Fruit fly (Drosophila melanogaster) whole organism, embryonic: ENCODE data around the gene bib.

Source experiments
- Abd-B ChIP-seq: fragments of 200-800 bp; sonication (Bioruptor generic); optimal IDR thresholded peaks from 2 replicates; lab custom pipeline; 2018; ENCODE audit warnings: missing biosample characterization, mild to moderate bottlenecking, missing genetic modification characterization, moderate library complexity
- Antp ChIP-seq: fragments of 200-800 bp; sonication (Bioruptor generic); optimal IDR thresholded peaks from 3 replicates; lab custom pipeline; 2016; ENCODE audit warnings: missing biosample characterization, missing genetic modification characterization
- Atf-2 ChIP-seq: fragments of 200-800 bp; sonication (Bioruptor generic); optimal IDR thresholded peaks from 2 replicates; lab custom pipeline; 2016; ENCODE audit warnings: missing biosample characterization, missing genetic modification characterization
- Blimp-1 ChIP-seq: fragments of 200-800 bp; sonication (Bioruptor generic); optimal IDR thresholded peaks from 3 replicates; lab custom pipeline; 2018; ENCODE audit warnings: missing biosample characterization, missing genetic modification characterization, mild to moderate bottlenecking, moderate library complexity, missing genetic modification reagents
- CG10267 ChIP-seq: fragments of 200-800 bp; sonication (Bioruptor generic); optimal IDR thresholded peaks from 2 replicates; lab custom pipeline; 2018; ENCODE audit warnings: missing biosample characterization, mild to moderate bottlenecking, missing genetic modification characterization, moderate library complexity
- CG10565 ChIP-seq: fragments of 200-800 bp; sonication (Bioruptor generic); optimal IDR thresholded peaks from 3 replicates; lab custom pipeline; 2016; ENCODE audit warnings: missing biosample characterization, mild to moderate bottlenecking, missing genetic modification characterization
- CG14441 ChIP-seq: fragments of 200-800 bp; sonication (Bioruptor generic); IDR thresholded peaks from 2 replicates; pipeline ENCODE4 v1.3.6; 2022; ENCODE audit warnings: missing biosample characterization, missing genetic modification characterization
- CG14965 ChIP-seq: fragments of 200-800 bp; sonication (Bioruptor generic); optimal IDR thresholded peaks from 2 replicates; lab custom pipeline; 2016; ENCODE audit warnings: missing biosample characterization, missing genetic modification characterization, borderline replicate concordance
- CG15514 ChIP-seq: fragments of 200-800 bp; sonication (Bioruptor generic); optimal IDR thresholded peaks from 3 replicates; lab custom pipeline; 2017; ENCODE audit warnings: missing biosample characterization, missing genetic modification characterization, mild to moderate bottlenecking, moderate library complexity, missing genetic modification reagents
- CG17612 ChIP-seq: fragments of 200-800 bp; sonication (Bioruptor generic); IDR thresholded peaks from 2 replicates; pipeline ENCODE4 v1.3.6; 2022; ENCODE audit warnings: missing biosample characterization, missing genetic modification characterization
- CG18619 ChIP-seq: fragments of 200-800 bp; sonication (Bioruptor generic); optimal IDR thresholded peaks from 3 replicates; lab custom pipeline; 2017; ENCODE audit warnings: missing biosample characterization, mild to moderate bottlenecking, missing genetic modification characterization
- CG2712 ChIP-seq: fragments of 200-800 bp; optimal IDR thresholded peaks from 3 replicates; lab custom pipeline; 2019; ENCODE audit warnings: missing biosample characterization, mild to moderate bottlenecking, missing genetic modification characterization, moderate library complexity
- CG30020 ChIP-seq: fragments of 200-800 bp; optimal IDR thresholded peaks from 2 replicates; lab custom pipeline; 2019; ENCODE audit warnings: missing biosample characterization, mild to moderate bottlenecking, missing genetic modification characterization, moderate library complexity
- CG3065 ChIP-seq: fragments of 200-800 bp; sonication (Bioruptor generic); optimal IDR thresholded peaks from 2 replicates; lab custom pipeline; 2016; ENCODE audit warnings: missing biosample characterization, missing genetic modification characterization
- CG3407 ChIP-seq: fragments of 200-800 bp; sonication (Bioruptor generic); optimal IDR thresholded peaks from 2 replicates; lab custom pipeline; 2018; ENCODE audit warnings: missing biosample characterization, mild to moderate bottlenecking, missing genetic modification characterization
- CG4404 ChIP-seq: fragments of 200-800 bp; sonication (Bioruptor generic); IDR thresholded peaks from 2 replicates; pipeline ENCODE4 v1.3.6; 2022; ENCODE audit warnings: missing biosample characterization, missing genetic modification characterization
- CG6854 ChIP-seq: fragments of 200-800 bp; sonication (Bioruptor generic); optimal IDR thresholded peaks from 3 replicates; lab custom pipeline; 2017; ENCODE audit warnings: missing biosample characterization, mild to moderate bottlenecking, missing genetic modification characterization
- CG7786 ChIP-seq: fragments of 200-800 bp; sonication (Bioruptor generic); optimal IDR thresholded peaks from 2 replicates; lab custom pipeline; 2016; ENCODE audit warnings: missing biosample characterization, missing genetic modification characterization
- CG7839 ChIP-seq: fragments of 200-800 bp; sonication (Bioruptor generic); optimal IDR thresholded peaks from 3 replicates; lab custom pipeline; 2018; ENCODE audit warnings: missing biosample characterization, mild to moderate bottlenecking, missing genetic modification characterization, moderate library complexity
- CG7963 ChIP-seq: fragments of 200-800 bp; sonication (Bioruptor generic); IDR thresholded peaks from 3 replicates; pipeline ENCODE4 v1.3.6; 2022; ENCODE audit warnings: missing biosample characterization, missing genetic modification characterization; ENCODE audit not compliant: partially characterized antibody
- CG8290 ChIP-seq, 3 experiments: fragments of 200-800 bp; sonication (Bioruptor generic); optimal IDR thresholded peaks; 2 replicates each; lab custom pipeline; 2016 to 2019; ENCODE audit warnings: missing biosample characterization in 3 of 3, missing genetic modification characterization in 3 of 3, mild to moderate bottlenecking in 2 of 3, moderate library complexity in 1 of 3
- CG9727 ChIP-seq: fragments of 200-800 bp; sonication (Bioruptor generic); optimal IDR thresholded peaks from 3 replicates; lab custom pipeline; 2017; ENCODE audit warnings: missing biosample characterization, mild to moderate bottlenecking, missing genetic modification characterization
- CrebB ChIP-seq: fragments of 200-800 bp; sonication (Bioruptor generic); optimal IDR thresholded peaks from 3 replicates; lab custom pipeline; 2018; ENCODE audit warnings: missing biosample characterization, mild to moderate bottlenecking, missing genetic modification characterization
- D19B ChIP-seq: fragments of 200-800 bp; sonication (Bioruptor generic); optimal IDR thresholded peaks from 2 replicates; lab custom pipeline; 2017; ENCODE audit warnings: missing biosample characterization, mild to moderate bottlenecking, missing genetic modification characterization
- Dad ChIP-seq: fragments of 200-800 bp; sonication (Bioruptor generic); optimal IDR thresholded peaks from 3 replicates; lab custom pipeline; 2016; ENCODE audit warnings: missing biosample characterization, missing genetic modification characterization
- GATAe ChIP-seq: fragments of 200-800 bp; sonication (Bioruptor generic); conservative IDR thresholded peaks from 2 replicates; pipeline ENCODE4 v1.3.6; 2022; ENCODE audit warnings: missing biosample characterization, missing genetic modification characterization
- HLH3B ChIP-seq: fragments of 200-800 bp; sonication (Bioruptor generic); IDR thresholded peaks from 2 replicates; pipeline ENCODE4 v1.3.6; 2022; ENCODE audit warnings: missing biosample characterization, missing genetic modification characterization
- Mad ChIP-seq: fragments of 200-800 bp; sonication (Bioruptor generic); optimal IDR thresholded peaks from 2 replicates; lab custom pipeline; 2016; ENCODE audit warnings: missing biosample characterization, missing genetic modification characterization
- Neu2 ChIP-seq: fragments of 200-800 bp; sonication (Bioruptor generic); optimal IDR thresholded peaks from 3 replicates; lab custom pipeline; 2016; ENCODE audit warnings: missing biosample characterization, missing genetic modification characterization, borderline replicate concordance
- Nf-YC ChIP-seq: fragments of 200-800 bp; optimal IDR thresholded peaks from 3 replicates; lab custom pipeline; 2019; ENCODE audit warnings: missing biosample characterization, mild to moderate bottlenecking, missing genetic modification characterization, moderate library complexity
- Opbp ChIP-seq: fragments of 200-800 bp; sonication (Bioruptor generic); IDR thresholded peaks from 3 replicates; pipeline ENCODE4 v1.3.6; 2022; ENCODE audit warnings: missing biosample characterization, missing genetic modification characterization; ENCODE audit not compliant: partially characterized antibody
- Ravus ChIP-seq: fragments of 200-800 bp; sonication (Bioruptor generic); IDR thresholded peaks from 2 replicates; pipeline ENCODE4 v1.3.6; 2022; ENCODE audit warnings: missing biosample characterization, missing genetic modification characterization
- Side ChIP-seq: fragments of 200-800 bp; sonication (Bioruptor generic); optimal IDR thresholded peaks from 2 replicates; lab custom pipeline; 2016; ENCODE audit warnings: missing biosample characterization, missing genetic modification characterization
- Sox102F ChIP-seq: fragments of 200-800 bp; sonication (Bioruptor generic); optimal IDR thresholded peaks from 2 replicates; lab custom pipeline; 2018; ENCODE audit warnings: missing biosample characterization, mild to moderate bottlenecking, missing genetic modification characterization, moderate library complexity
- Sry-β ChIP-seq: fragments of 200-800 bp; sonication (Bioruptor generic); optimal IDR thresholded peaks from 2 replicates; lab custom pipeline; 2018; ENCODE audit warnings: missing biosample characterization, mild to moderate bottlenecking, missing genetic modification characterization, moderate library complexity
- aop ChIP-seq: fragments of 200-800 bp; sonication (Bioruptor generic); IDR thresholded peaks from 2 replicates; pipeline ENCODE4 v1.3.6; 2022; ENCODE audit warnings: missing biosample characterization, missing genetic modification characterization
- ase ChIP-seq: fragments of 200-800 bp; sonication (Bioruptor generic); IDR thresholded peaks from 3 replicates; pipeline ENCODE4 v1.3.6; 2022; ENCODE audit warnings: missing biosample characterization, missing genetic modification characterization
- corto ChIP-seq: fragments of 200-800 bp; sonication (Bioruptor generic); optimal IDR thresholded peaks from 2 replicates; lab custom pipeline; 2016; ENCODE audit warnings: missing biosample characterization, mild to moderate bottlenecking, missing genetic modification characterization, moderate library complexity
- da ChIP-seq: fragments of 200-800 bp; sonication (Bioruptor generic); optimal IDR thresholded peaks from 2 replicates; lab custom pipeline; 2016; ENCODE audit warnings: missing biosample characterization, missing genetic modification characterization
- emc ChIP-seq: fragments of 200-800 bp; sonication (Bioruptor generic); optimal IDR thresholded peaks from 2 replicates; lab custom pipeline; 2016; ENCODE audit warnings: missing biosample characterization, missing genetic modification characterization
- gcm2 ChIP-seq: fragments of 200-800 bp; sonication (Bioruptor generic); optimal IDR thresholded peaks from 2 replicates; lab custom pipeline; 2016; ENCODE audit warnings: missing biosample characterization, missing genetic modification characterization
- jigr1 ChIP-seq: fragments of 200-800 bp; sonication (Bioruptor generic); IDR thresholded peaks from 3 replicates; pipeline ENCODE4 v1.3.6; 2022; ENCODE audit warnings: missing biosample characterization, missing genetic modification characterization
- lab ChIP-seq: fragments of 200-800 bp; sonication (Bioruptor generic); optimal IDR thresholded peaks from 3 replicates; lab custom pipeline; 2017; ENCODE audit warnings: missing biosample characterization, missing genetic modification characterization, mild to moderate bottlenecking, moderate library complexity, missing genetic modification reagents
- p53 ChIP-seq: fragments of 200-800 bp; sonication (Bioruptor generic); optimal IDR thresholded peaks from 2 replicates; lab custom pipeline; 2016; ENCODE audit warnings: missing biosample characterization, missing genetic modification characterization
- pan ChIP-seq, 4 experiments: fragments of >200 bp in 3 of 4; fragments of 200-800 bp in 1 of 4; sonication (Bioruptor generic) in 1 of 4; optimal IDR thresholded peaks in 3 of 4; IDR thresholded peaks in 1 of 4; 2 replicates each; pipeline versions ENCODE4 v1.3.6 to Lab custom; 2017 to 2022; ENCODE audit warnings: missing biosample characterization in 2 of 4, missing genetic modification characterization in 2 of 4, mixed read lengths in 1 of 4
- repo ChIP-seq: fragments of 200-800 bp; sonication (Bioruptor generic); optimal IDR thresholded peaks from 2 replicates; lab custom pipeline; 2016; ENCODE audit warnings: missing biosample characterization, missing genetic modification characterization
- ttk ChIP-seq: fragments of 200-800 bp; sonication (Bioruptor generic); IDR thresholded peaks from 2 replicates; pipeline ENCODE4 v2.1.2; 2022; ENCODE audit warnings: missing biosample characterization, missing genetic modification characterization

Gene bib

DNA sequence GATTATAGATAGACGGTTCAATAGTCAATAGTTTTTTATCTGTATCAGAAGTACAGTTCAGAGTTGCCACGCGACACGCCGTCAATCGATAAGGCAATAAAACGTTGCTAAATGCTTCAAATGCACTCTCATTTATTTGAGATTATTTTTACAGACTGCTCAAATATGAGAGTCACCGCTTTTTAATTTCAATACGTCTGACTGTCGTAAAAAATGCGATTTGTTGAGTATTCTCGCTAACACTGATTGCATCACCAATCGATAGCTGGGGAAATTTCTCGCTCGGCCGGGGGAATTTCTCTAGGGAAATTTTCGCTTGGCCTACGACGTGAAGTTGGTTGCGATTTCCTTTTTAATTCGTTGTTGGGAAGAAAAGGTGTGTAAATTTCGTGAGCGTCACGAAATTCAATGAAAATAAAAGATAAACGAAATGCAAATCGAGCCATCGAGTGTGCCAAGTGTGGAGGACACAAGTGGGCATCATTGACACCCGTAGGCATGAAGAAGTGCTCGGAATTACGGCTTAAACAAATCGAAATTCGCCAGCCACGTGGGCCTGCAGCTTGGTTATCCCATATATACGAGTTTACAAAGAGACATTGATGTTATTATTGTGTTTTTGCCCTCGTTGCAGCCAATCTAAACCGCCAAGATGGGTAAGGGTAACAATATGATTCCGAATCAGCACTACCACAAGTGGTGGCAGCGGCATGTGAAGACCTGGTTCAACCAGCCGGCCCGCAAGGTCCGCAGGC, 17.3 kb upstream of the bib start, which contains the start of the genes Dref and RpL13 (continued):
- TF ChIP-seq CG14965 (GFP tag; lab: Kevin White, UChicago) (no peak), Sry-β (GFP tag; lab: Kevin White, UChicago) (peak; percentile 57), Abd-B (GFP tag; lab: Kevin White, UChicago) (peak; percentile 74), GATAe (GFP tag; lab: Robert Waterston, UW) (peak; percentile 28; the same call in 1 of the 2 replicates), Neu2 (GFP tag; lab: Kevin White, UChicago) (peak; percentile 52), repo (GFP tag; lab: Kevin White, UChicago) (peak; percentile 58), da (GFP tag; lab: Kevin White, UChicago) (peak; percentile 61), CG7839 (peak; percentile 82), Mad (peak; percentile 87), CG10565 (no peak), Opbp (GFP tag; lab: Robert Waterston, UW) (peak; percentile 99), Side (GFP tag; lab: Kevin White, UChicago) (peak; percentile 93), aop (GFP tag; lab: Robert Waterston, UW) (no peak), CG8290 (GFP tag; optimal IDR thresholded peaks at IDR 0.05; lab: Kevin White, UChicago) (peak; percentile 67), CG8290 (tag; optimal IDR thresholded peaks at IDR 0.05; lab: Kevin White, UChicago) (peak; percentile 87 to 92), ttk (GFP tag; lab: Robert Waterston, UW) (peak; percentile 44), Ravus (GFP tag; lab: Robert Waterston, UW) (no peak), CG15514 (GFP tag; lab: Kevin White, UChicago) (peak; percentile 93), corto (GFP tag; lab: Kevin White, UChicago) (peak; percentile 77), CG9727 (peak; percentile 95), D19B (peak; percentile 75), CG14441 (GFP tag; lab: Robert Waterston, UW) (peak; percentile 43), CrebB (tag; lab: Kevin White, UChicago) (peak; percentile 92), jigr1 (GFP tag; lab: Robert Waterston, UW) (no peak), Atf-2 (GFP tag; lab: Kevin White, UChicago) (peak; percentile 80), Sox102F (GFP tag; lab: Kevin White, UChicago) (peak; percentile 68), CG6854 (GFP tag; lab: Kevin White, UChicago) (peak; percentile 94), gcm2 (GFP tag; lab: Kevin White, UChicago) (peak; percentile 80), emc (GFP tag; lab: Kevin White, UChicago) (peak; percentile 79), CG10267 (tag; lab: Kevin White, UChicago) (peak; percentile 94), CG7786 (GFP tag; lab: Kevin White, UChicago) (peak; percentile 81), CG4404 (GFP tag; lab: Robert Waterston, UW) (peak; percentile 26; the same call in 1 of the 2 replicates), CG3407 (GFP tag; lab: Kevin White, UChicago) (peak; percentile 88), CG17612 (peak; percentile 73; the same call in 1 of the 2 replicates), CG30020 (tag; lab: Kevin White, UChicago) (peak; percentile 80), Nf-YC (tag; lab: Kevin White, UChicago) (peak; percentile 83), HLH3B (GFP tag; lab: Robert Waterston, UW) (peak; percentile 52; the same call in 1 of the 2 replicates), lab (GFP tag; lab: Kevin White, UChicago) (peak; percentile 96), CG7963 (peak; percentile 66; the same call in 1 of the 3 replicates), p53 (GFP tag; lab: Kevin White, UChicago) (peak; percentile 73), CG18619 (GFP tag; lab: Kevin White, UChicago) (peak; percentile 92), pan (optimal IDR thresholded peaks at IDR 0.05; lab: Kevin White, UChicago) (no peak), pan (GFP tag; optimal IDR thresholded peaks at IDR 0.05 in 1 of 2, IDR thresholded peaks at IDR 0.05 in 1 of 2) (peak in 1 of 2 experiments; percentile 75), Dad (GFP tag; lab: Kevin White, UChicago) (peak; percentile 85), Blimp-1 (GFP tag; lab: Kevin White, UChicago) (peak; percentile 66), ase (GFP tag; lab: Robert Waterston, UW) (peak; percentile 73; the same call in 2 of the 3 replicates), Antp (GFP tag; lab: Kevin White, UChicago) (peak; percentile 85), CG3065 (peak; percentile 51), CG2712 (tag; lab: Kevin White, UChicago) (peak; percentile 85)
